Fruit fly (Drosophila melanogaster) S2 (cell line): ENCODE measurements around the gene CG10959.

Source experiments
- CG8478 ChIP-seq: fragments of >200 bp; optimal IDR thresholded peaks from 2 replicates; lab custom pipeline; 2018
- CTCF ChIP-seq, 2 experiments: fragments of >200 bp; optimal IDR thresholded peaks; 2 replicates each; lab custom pipeline; 2018

- TF ChIP-seq CG8478 (no peak), CTCF (optimal IDR thresholded peaks at IDR 0.05; lab: Kevin White, UChicago) (no peak)
Observed at dm6 chrX:8113386-8114279, 35.0 kb upstream of the CG10959 start.
